Worm (Caenorhabditis elegans) whole organism, L1 larva: Measurements from ENCODE around the gene zyg-11.

Source experiments
- C16A3.4 ChIP-seq: fragments of 150-350 bp; optimal IDR thresholded peaks from 2 replicates; lab custom pipeline; 2014; ENCODE audit warnings: missing biosample characterization, missing genetic modification characterization
- C34B4.2 ChIP-seq: sonication (generic microtip); optimal IDR thresholded peaks from 2 replicates; lab custom pipeline; 2017; ENCODE audit warnings: mild to moderate bottlenecking, missing genetic modification characterization, missing compliant biosample characterization
- Y116A8C.19 ChIP-seq: sonication (generic microtip); optimal IDR thresholded peaks from 2 replicates; lab custom pipeline; 2016; ENCODE audit warnings: missing compliant biosample characterization, missing genetic modification characterization, borderline replicate concordance
- alr-1 ChIP-seq: fragments of 200-800 bp; sonication (Bioruptor generic); optimal IDR thresholded peaks from 2 replicates; lab custom pipeline; 2018; ENCODE audit warnings: borderline replicate concordance, mild to moderate bottlenecking, missing genetic modification characterization, missing compliant biosample characterization
- blmp-1 ChIP-seq: fragments of 150-350 bp; optimal IDR thresholded peaks from 2 replicates; lab custom pipeline; 2014; ENCODE audit warnings: missing biosample characterization, missing genetic modification characterization
- ceh-63 ChIP-seq: fragments of 200-800 bp; sonication (Bioruptor generic); optimal IDR thresholded peaks from 2 replicates; lab custom pipeline; 2018; ENCODE audit warnings: mild to moderate bottlenecking, missing genetic modification characterization, missing compliant biosample characterization
- ceh-82 ChIP-seq, 3 experiments: fragments of 150-350 bp in 1 of 3; sonication (generic microtip) in 2 of 3; optimal IDR thresholded peaks; 2 replicates each; lab custom pipeline; 2014 to 2017; ENCODE audit warnings: missing biosample characterization in 3 of 3, missing genetic modification characterization in 3 of 3
- ceh-88 ChIP-seq: fragments of 200-800 bp; sonication (Bioruptor generic); IDR thresholded peaks from 2 replicates; pipeline ENCODE4 v1.3.6; 2022; ENCODE audit warnings: missing genetic modification characterization, missing compliant biosample characterization
- ceh-90 ChIP-seq: sonication (generic microtip); optimal IDR thresholded peaks from 2 replicates; lab custom pipeline; 2016; ENCODE audit warnings: missing genetic modification characterization, missing compliant biosample characterization
- dpl-1 ChIP-seq, 3 experiments: fragments of 150-350 bp in 2 of 3; sonication (generic microtip) in 1 of 3; optimal IDR thresholded peaks; 2 replicates each; lab custom pipeline; 2014 to 2017; ENCODE audit warnings: missing biosample characterization in 3 of 3, missing genetic modification characterization in 3 of 3, missing genetic modification reagents in 3 of 3
- dsc-1 ChIP-seq: sonication (generic microtip); optimal IDR thresholded peaks from 2 replicates; lab custom pipeline; 2016; ENCODE audit warnings: mild to moderate bottlenecking, missing genetic modification characterization, missing compliant biosample characterization
- egl-13 ChIP-seq: sonication (generic microtip); optimal IDR thresholded peaks from 2 replicates; lab custom pipeline; 2016; ENCODE audit warnings: missing genotype, missing genetic modification reagents, missing genetic modification characterization, missing compliant biosample characterization
- elt-2 ChIP-seq: sonication (generic microtip); optimal IDR thresholded peaks from 2 replicates; lab custom pipeline; 2016; ENCODE audit warnings: missing genetic modification characterization, mild to moderate bottlenecking, inconsistent platforms, missing compliant biosample characterization, missing genetic modification reagents
- elt-3 ChIP-seq, 6 experiments: fragments of 150-350 bp in 1 of 6; sonication (generic microtip); optimal IDR thresholded peaks; 2 replicates each; lab custom pipeline; 2017 to 2018; ENCODE audit warnings: missing biosample characterization in 6 of 6, missing genetic modification characterization in 6 of 6, inconsistent platforms in 1 of 6
- ets-5 ChIP-seq: fragments of 200-800 bp; sonication (Bioruptor generic); IDR thresholded peaks from 2 replicates; pipeline ENCODE4 v1.3.6; 2022; ENCODE audit warnings: missing genetic modification characterization, missing compliant biosample characterization
- fkh-8 ChIP-seq: sonication (generic microtip); optimal IDR thresholded peaks from 2 replicates; lab custom pipeline; 2016; ENCODE audit warnings: mild to moderate bottlenecking, missing genetic modification characterization, missing compliant biosample characterization
- grh-1 ChIP-seq: fragments of 200-800 bp; sonication (Bioruptor generic); IDR thresholded peaks from 2 replicates; pipeline ENCODE4 v1.3.6; 2022; ENCODE audit warnings: missing genetic modification reagents, missing genetic modification characterization, missing compliant biosample characterization
- hlh-17 ChIP-seq: fragments of 200-800 bp; sonication (Bioruptor generic); optimal IDR thresholded peaks from 2 replicates; lab custom pipeline; 2018; ENCODE audit warnings: missing genetic modification characterization, mild to moderate bottlenecking, missing compliant biosample characterization, moderate library complexity, borderline replicate concordance
- hlh-4 ChIP-seq: sonication (generic microtip); optimal IDR thresholded peaks from 2 replicates; lab custom pipeline; 2016; ENCODE audit warnings: mild to moderate bottlenecking, missing genetic modification characterization, missing compliant biosample characterization
- irx-1 ChIP-seq: sonication (generic microtip); optimal IDR thresholded peaks from 2 replicates; lab custom pipeline; 2016; ENCODE audit warnings: missing genetic modification characterization, missing compliant biosample characterization
- lin-14 ChIP-seq: fragments of 200-800 bp; sonication (Bioruptor generic); optimal IDR thresholded peaks from 2 replicates; lab custom pipeline; 2018; ENCODE audit warnings: mild to moderate bottlenecking, missing genetic modification characterization, moderate library complexity, missing compliant biosample characterization
- lin-39 ChIP-seq: fragments of 150-350 bp; optimal IDR thresholded peaks from 2 replicates; lab custom pipeline; 2014; ENCODE audit warnings: missing biosample characterization, missing genetic modification reagents, missing genetic modification characterization
- lir-3 ChIP-seq: sonication (generic microtip); optimal IDR thresholded peaks from 2 replicates; lab custom pipeline; 2016; ENCODE audit warnings: mild to moderate bottlenecking, missing genetic modification characterization, moderate library complexity, missing compliant biosample characterization; ENCODE audit not compliant: poor library complexity
- lsy-2 ChIP-seq, 2 experiments: fragments of 150-350 bp; optimal IDR thresholded peaks; 2 replicates each; lab custom pipeline; 2014; ENCODE audit warnings: missing biosample characterization in 2 of 2, missing genetic modification characterization in 2 of 2
- mab-9 ChIP-seq: fragments of 200-800 bp; sonication (Bioruptor generic); IDR thresholded peaks from 2 replicates; pipeline ENCODE4 v1.3.6; 2022; ENCODE audit warnings: missing genetic modification reagents, missing genetic modification characterization, missing compliant biosample characterization
- mdl-1 ChIP-seq, 2 experiments: fragments of 150-350 bp; optimal IDR thresholded peaks; 2 replicates each; lab custom pipeline; 2014 to 2017; ENCODE audit warnings: missing biosample characterization in 2 of 2, missing genetic modification characterization in 2 of 2, inconsistent platforms in 1 of 2
- mep-1 ChIP-seq: fragments of 150-350 bp; optimal IDR thresholded peaks from 2 replicates; lab custom pipeline; 2014; ENCODE audit warnings: missing biosample characterization, missing genetic modification characterization
- nhr-20 ChIP-seq: sonication (generic microtip); optimal IDR thresholded peaks from 2 replicates; lab custom pipeline; 2016; ENCODE audit warnings: mild to moderate bottlenecking, missing genetic modification characterization, missing compliant biosample characterization
- nhr-237 ChIP-seq: fragments of 150-350 bp; optimal IDR thresholded peaks from 2 replicates; lab custom pipeline; 2014; ENCODE audit warnings: missing biosample characterization, missing genetic modification characterization
- nhr-28 ChIP-seq: fragments of 150-350 bp; optimal IDR thresholded peaks from 2 replicates; lab custom pipeline; 2014; ENCODE audit warnings: missing biosample characterization, missing genetic modification characterization
- nhr-77 ChIP-seq: fragments of 150-350 bp; optimal IDR thresholded peaks from 2 replicates; lab custom pipeline; 2014; ENCODE audit warnings: missing biosample characterization, missing genetic modification characterization
- nhr-85 ChIP-seq: sonication (generic microtip); peaks from one replicate; lab custom pipeline; 2016; ENCODE audit warnings: missing genetic modification characterization, inconsistent platforms, missing compliant biosample characterization
- pax-3 ChIP-seq: fragments of 200-800 bp; sonication (Bioruptor generic); optimal IDR thresholded peaks from 2 replicates; lab custom pipeline; 2018; ENCODE audit warnings: mild to moderate bottlenecking, missing genetic modification characterization, moderate library complexity, missing compliant biosample characterization
- pqm-1 ChIP-seq: sonication (generic microtip); optimal IDR thresholded peaks from 3 replicates; lab custom pipeline; 2017; ENCODE audit warnings: missing biosample characterization, missing genetic modification characterization
- rnt-1 ChIP-seq: sonication (generic microtip); optimal IDR thresholded peaks from 2 replicates; lab custom pipeline; 2016; ENCODE audit warnings: mild to moderate bottlenecking, missing genetic modification characterization, moderate library complexity, missing compliant biosample characterization
- skn-1 ChIP-seq: fragments of 150-350 bp; optimal IDR thresholded peaks from 2 replicates; lab custom pipeline; 2014; ENCODE audit warnings: missing biosample characterization, missing genetic modification characterization
- snpc-4 ChIP-seq: fragments of 150-350 bp; optimal IDR thresholded peaks from 2 replicates; lab custom pipeline; 2014; ENCODE audit warnings: missing biosample characterization, missing genetic modification characterization
- snu-23 ChIP-seq: sonication (generic microtip); optimal IDR thresholded peaks from 2 replicates; lab custom pipeline; 2016; ENCODE audit warnings: missing genetic modification characterization, missing compliant biosample characterization
- sptf-1 ChIP-seq: fragments of 150-350 bp; optimal IDR thresholded peaks from 2 replicates; lab custom pipeline; 2014; ENCODE audit warnings: missing biosample characterization, missing genetic modification characterization
- sup-37 ChIP-seq: fragments of 200-800 bp; sonication (Bioruptor generic); optimal IDR thresholded peaks from 2 replicates; lab custom pipeline; 2018; ENCODE audit warnings: mild to moderate bottlenecking, missing genetic modification characterization, missing compliant biosample characterization
- tbx-2 ChIP-seq: sonication (generic microtip); optimal IDR thresholded peaks from 2 replicates; lab custom pipeline; 2016; ENCODE audit warnings: missing genetic modification characterization, missing compliant biosample characterization
- tlp-1 ChIP-seq: fragments of 150-350 bp; optimal IDR thresholded peaks from 2 replicates; lab custom pipeline; 2014; ENCODE audit warnings: missing biosample characterization, missing genetic modification characterization
- unc-30 ChIP-seq: sonication (generic microtip); optimal IDR thresholded peaks from 2 replicates; lab custom pipeline; 2017; ENCODE audit warnings: missing biosample characterization, missing genetic modification characterization
- unc-62 ChIP-seq: fragments of 150-350 bp; optimal IDR thresholded peaks from 2 replicates; lab custom pipeline; 2014; ENCODE audit warnings: missing biosample characterization, missing genetic modification reagents, missing genetic modification characterization
- vab-15 ChIP-seq: sonication (generic microtip); optimal IDR thresholded peaks from 2 replicates; lab custom pipeline; 2017; ENCODE audit warnings: missing genotype, mild to moderate bottlenecking, missing genetic modification characterization, missing compliant biosample characterization
- zag-1 ChIP-seq: fragments of 150-350 bp; optimal IDR thresholded peaks from 2 replicates; lab custom pipeline; 2014; ENCODE audit warnings: missing biosample characterization, missing genetic modification characterization
- ztf-11 ChIP-seq, 2 experiments: sonication (generic microtip); optimal IDR thresholded peaks; 2 replicates each; lab custom pipeline; 2016 to 2017; ENCODE audit warnings: missing genetic modification characterization in 2 of 2, missing biosample characterization in 1 of 2, missing compliant biosample characterization in 1 of 2
- ztf-4 ChIP-seq: fragments of 150-350 bp; optimal IDR thresholded peaks from 2 replicates; lab custom pipeline; 2014; ENCODE audit warnings: missing biosample characterization, missing genetic modification characterization

zyg-11 gene

DNA sequence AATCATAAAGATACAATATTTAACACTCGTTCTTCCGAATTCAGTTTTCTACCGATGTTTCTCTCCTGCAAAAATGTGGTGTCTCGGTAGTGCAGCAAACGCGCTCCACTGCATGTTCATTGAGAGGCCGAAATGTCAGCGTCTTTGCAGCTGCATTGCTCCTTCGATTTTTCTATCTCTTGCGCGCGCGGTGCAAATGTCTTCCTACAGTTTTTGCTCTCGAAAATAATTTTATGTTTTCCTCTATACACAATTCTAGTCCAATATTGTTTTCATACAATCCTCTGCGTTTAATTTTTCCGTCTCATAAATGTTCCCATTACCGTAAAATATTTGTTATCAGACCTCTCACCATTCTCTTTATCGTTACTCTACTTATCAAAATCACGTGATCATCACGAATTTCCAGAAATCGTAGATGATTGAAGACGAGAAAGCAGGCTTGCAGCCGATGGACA, 44.9 kb downstream of the zyg-11 start, which contains the start of gene ufd-2 (continued):
- peak; percentile 67 to 89 for TF ChIP-seq lsy-2 (tag; optimal IDR thresholded peaks at IDR 0.05; lab: Kevin White, UChicago)
- no peak for TF ChIP-seq sup-37 (GFP tag; lab: Kevin White, UChicago)
- TF ChIP-seq tlp-1 (tag; lab: Kevin White, UChicago): peak; percentile 23
- no peak for TF ChIP-seq Y116A8C.19 (tag; lab: Kevin White, UChicago)
- no peak for TF ChIP-seq lin-39 (tag; lab: Kevin White, UChicago)
- TF ChIP-seq nhr-20 (tag; lab: Kevin White, UChicago): peak; percentile 70
- no peak for TF ChIP-seq ceh-63 (GFP tag; lab: Kevin White, UChicago)
- TF ChIP-seq C16A3.4 (tag; lab: Kevin White, UChicago): peak; percentile 85
- TF ChIP-seq hlh-17 (GFP tag; lab: Kevin White, UChicago): no peak
- no peak for TF ChIP-seq irx-1 (tag; lab: Kevin White, UChicago)
- no peak for TF ChIP-seq unc-62 (GFP tag; lab: Kevin White, UChicago)
- TF ChIP-seq pax-3 (tag; lab: Kevin White, UChicago): peak; percentile 60
- no peak for TF ChIP-seq sptf-1
- peak; percentile 4 for TF ChIP-seq nhr-237 (tag; lab: Kevin White, UChicago)
- peak; percentile 61 to 75 (median 66) for TF ChIP-seq dpl-1 (GFP tag; optimal IDR thresholded peaks at IDR 0.05; lab: Kevin White, UChicago)
- TF ChIP-seq nhr-28 (tag; lab: Kevin White, UChicago): no peak
- no peak for TF ChIP-seq ceh-88 (GFP tag; lab: Robert Waterston, UW)
- TF ChIP-seq C34B4.2: no peak
- peak; percentile 30 for TF ChIP-seq dsc-1 (tag; lab: Kevin White, UChicago)
- TF ChIP-seq lir-3 (tag; lab: Kevin White, UChicago): peak; percentile 68
- peak; percentile 70 for TF ChIP-seq mep-1 (tag; lab: Kevin White, UChicago)
- no peak for TF ChIP-seq mab-9 (GFP tag; lab: Robert Waterston, UW)
- TF ChIP-seq mdl-1 (tag; optimal IDR thresholded peaks at IDR 0.05; lab: Kevin White, UChicago): peak in 1 of 2 experiments; percentile 35
- TF ChIP-seq tbx-2 (tag; lab: Kevin White, UChicago): no peak
- TF ChIP-seq grh-1: no peak
- TF ChIP-seq skn-1 (tag; lab: Kevin White, UChicago): peak; percentile 89
- no peak for TF ChIP-seq unc-30 (tag; lab: Kevin White, UChicago)
- TF ChIP-seq alr-1 (tag; lab: Kevin White, UChicago): no peak
- TF ChIP-seq ceh-90 (tag; lab: Kevin White, UChicago): no peak
- no peak for TF ChIP-seq snpc-4 (tag; lab: Kevin White, UChicago)
- TF ChIP-seq hlh-4 (tag; lab: Kevin White, UChicago): no peak
- peak; percentile 80 for TF ChIP-seq lin-14 (GFP tag; lab: Kevin White, UChicago)
- TF ChIP-seq pqm-1 (tag; lab: Kevin White, UChicago): no peak
- peak; percentile 65 for TF ChIP-seq snu-23 (GFP tag; lab: Kevin White, UChicago)
- TF ChIP-seq vab-15 (tag; lab: Kevin White, UChicago): peak; percentile 77
- TF ChIP-seq rnt-1 (tag; lab: Kevin White, UChicago): peak; percentile 86
- TF ChIP-seq ets-5: no peak
- TF ChIP-seq elt-3 (tag; optimal IDR thresholded peaks at IDR 0.05; lab: Kevin White, UChicago): no peak
- TF ChIP-seq ceh-82 (tag; optimal IDR thresholded peaks at IDR 0.05; lab: Kevin White, UChicago): peak; percentile 45 to 76 (median 74)
- TF ChIP-seq elt-2: peak; percentile 53
- peak; percentile 55 for TF ChIP-seq blmp-1 (tag; lab: Kevin White, UChicago)
- TF ChIP-seq egl-13 (tag; lab: Kevin White, UChicago): no peak
- TF ChIP-seq ztf-11 (tag; optimal IDR thresholded peaks at IDR 0.05; lab: Kevin White, UChicago): peak in 1 of 2 experiments; percentile 25
- peak; percentile 67 for TF ChIP-seq nhr-77
- peak; percentile 60 for TF ChIP-seq nhr-85
- peak; percentile 70 for TF ChIP-seq fkh-8 (tag; lab: Kevin White, UChicago)
- peak; percentile 5 for TF ChIP-seq zag-1 (tag; lab: Kevin White, UChicago)
- no peak for TF ChIP-seq ztf-4 (tag; lab: Kevin White, UChicago)
